Fruit fly (Drosophila melanogaster) whole organism, embryonic: ENCODE results near the gene kat-60L1.

ENCODE experiments used
- Aef1 ChIP-seq: fragments of 200-800 bp; sonication (Bioruptor generic); IDR thresholded peaks from 3 replicates; pipeline ENCODE4 v1.3.6; 2022; ENCODE audit warnings: missing biosample characterization, missing genetic modification characterization
- CG11085 ChIP-seq: fragments of 200-800 bp; sonication (Bioruptor generic); IDR thresholded peaks from 2 replicates; pipeline ENCODE4 v1.3.6; 2022; ENCODE audit warnings: missing biosample characterization, missing genetic modification characterization
- CG12236 ChIP-seq: fragments of 200-800 bp; sonication (Bioruptor generic); optimal IDR thresholded peaks from 2 replicates; lab custom pipeline; 2016; ENCODE audit warnings: missing biosample characterization, missing genetic modification characterization
- CG14667 ChIP-seq: fragments of 200-800 bp; sonication (Bioruptor generic); IDR thresholded peaks from 2 replicates; pipeline ENCODE4 v1.3.6; 2022; ENCODE audit warnings: missing biosample characterization, missing genetic modification characterization
- CG17359 ChIP-seq: fragments of 200-800 bp; sonication (Bioruptor generic); optimal IDR thresholded peaks from 3 replicates; lab custom pipeline; 2018; ENCODE audit warnings: missing biosample characterization, mild to moderate bottlenecking, missing genetic modification characterization, moderate library complexity
- CG18262 ChIP-seq: fragments of 200-800 bp; optimal IDR thresholded peaks from 3 replicates; lab custom pipeline; 2019; ENCODE audit warnings: missing biosample characterization, mild to moderate bottlenecking, missing genetic modification characterization, moderate library complexity
- CG1832 ChIP-seq: fragments of 200-800 bp; sonication (Bioruptor generic); optimal IDR thresholded peaks from 2 replicates; lab custom pipeline; 2017; ENCODE audit warnings: missing biosample characterization, mild to moderate bottlenecking, missing genetic modification characterization, inconsistent platforms
- CG2199 ChIP-seq: fragments of 200-800 bp; sonication (Bioruptor generic); IDR thresholded peaks from 3 replicates; pipeline ENCODE4 v1.3.6; 2022; ENCODE audit warnings: missing biosample characterization, missing genetic modification characterization
- CG3407 ChIP-seq: fragments of 200-800 bp; sonication (Bioruptor generic); optimal IDR thresholded peaks from 2 replicates; lab custom pipeline; 2018; ENCODE audit warnings: missing biosample characterization, mild to moderate bottlenecking, missing genetic modification characterization
- CG34376 ChIP-seq: fragments of 200-800 bp; sonication (Bioruptor generic); optimal IDR thresholded peaks from 2 replicates; lab custom pipeline; 2018; ENCODE audit warnings: missing biosample characterization, mild to moderate bottlenecking, missing genetic modification characterization
- CG3838 ChIP-seq: fragments of 200-800 bp; sonication (Bioruptor generic); optimal IDR thresholded peaks from 3 replicates; lab custom pipeline; 2016; ENCODE audit warnings: missing biosample characterization, missing genetic modification characterization
- CG4360 ChIP-seq: fragments of 200-800 bp; sonication (Bioruptor generic); IDR thresholded peaks from 2 replicates; pipeline ENCODE4 v1.3.6; 2022; ENCODE audit warnings: missing biosample characterization, missing genetic modification characterization
- CG4424 ChIP-seq: fragments of 200-800 bp; sonication (Bioruptor generic); optimal IDR thresholded peaks from 3 replicates; lab custom pipeline; 2016; ENCODE audit warnings: missing biosample characterization, missing genetic modification characterization
- CG5245 ChIP-seq: fragments of 200-800 bp; sonication (Bioruptor generic); optimal IDR thresholded peaks from 3 replicates; lab custom pipeline; 2016; ENCODE audit warnings: missing biosample characterization, missing genetic modification characterization
- CG6683 ChIP-seq: fragments of 200-800 bp; sonication (Bioruptor generic); optimal IDR thresholded peaks from 2 replicates; lab custom pipeline; 2017; ENCODE audit warnings: missing biosample characterization, mild to moderate bottlenecking, missing genetic modification characterization, missing genetic modification reagents
- CG6791 ChIP-seq: fragments of 200-800 bp; sonication (Bioruptor generic); IDR thresholded peaks from 3 replicates; pipeline ENCODE4 v1.3.6; 2022; ENCODE audit warnings: missing biosample characterization, missing genetic modification characterization; ENCODE audit not compliant: partially characterized antibody
- CG8290 ChIP-seq, 3 experiments: fragments of 200-800 bp; sonication (Bioruptor generic); optimal IDR thresholded peaks; 2 replicates each; lab custom pipeline; 2016 to 2019; ENCODE audit warnings: missing biosample characterization in 3 of 3, missing genetic modification characterization in 3 of 3, mild to moderate bottlenecking in 2 of 3, moderate library complexity in 1 of 3
- CkIIα-i1 ChIP-seq: fragments of 200-800 bp; sonication (Bioruptor generic); IDR thresholded peaks from 2 replicates; pipeline ENCODE4 v1.3.6; 2022; ENCODE audit warnings: missing biosample characterization, missing genetic modification characterization
- CoRest ChIP-seq: fragments of 200-800 bp; sonication (Bioruptor generic); optimal IDR thresholded peaks from 3 replicates; lab custom pipeline; 2018; ENCODE audit warnings: missing biosample characterization, mild to moderate bottlenecking, missing genetic modification characterization, moderate library complexity
- Dp ChIP-seq: fragments of 200-800 bp; sonication (Bioruptor generic); optimal IDR thresholded peaks from 2 replicates; lab custom pipeline; 2018; ENCODE audit warnings: missing biosample characterization, mild to moderate bottlenecking, missing genetic modification characterization, moderate library complexity
- ERR ChIP-seq: fragments of 200-800 bp; sonication (Bioruptor generic); optimal IDR thresholded peaks from 2 replicates; lab custom pipeline; 2016; ENCODE audit warnings: missing biosample characterization, missing genetic modification characterization
- GATAe ChIP-seq: fragments of 200-800 bp; sonication (Bioruptor generic); conservative IDR thresholded peaks from 2 replicates; pipeline ENCODE4 v1.3.6; 2022; ENCODE audit warnings: missing biosample characterization, missing genetic modification characterization
- H2.0 ChIP-seq: fragments of 200-800 bp; sonication (Bioruptor generic); IDR thresholded peaks from 2 replicates; pipeline ENCODE4 v1.3.6; 2022; ENCODE audit warnings: missing biosample characterization, missing genetic modification characterization
- HHEX ChIP-seq: fragments of 200-800 bp; sonication (Bioruptor generic); optimal IDR thresholded peaks from 3 replicates; lab custom pipeline; 2017; ENCODE audit warnings: missing biosample characterization, mild to moderate bottlenecking, missing genetic modification characterization, missing genetic modification reagents
- HLHmδ ChIP-seq: fragments of 200-800 bp; sonication (Bioruptor generic); optimal IDR thresholded peaks from 2 replicates; lab custom pipeline; 2018; ENCODE audit warnings: missing biosample characterization, mild to moderate bottlenecking, missing genetic modification characterization, moderate library complexity
- Hey ChIP-seq: fragments of 200-800 bp; sonication (Bioruptor generic); optimal IDR thresholded peaks from 3 replicates; lab custom pipeline; 2018; ENCODE audit warnings: missing biosample characterization, mild to moderate bottlenecking, missing genetic modification characterization
- HmgZ ChIP-seq: fragments of 200-800 bp; sonication (Bioruptor generic); optimal IDR thresholded peaks from 2 replicates; lab custom pipeline; 2018; ENCODE audit warnings: missing biosample characterization, mild to moderate bottlenecking, missing genetic modification characterization
- Mrtf ChIP-seq: fragments of 200-800 bp; sonication (Bioruptor generic); IDR thresholded peaks from 3 replicates; pipeline ENCODE4 v1.3.6; 2022; ENCODE audit warnings: missing biosample characterization, missing genetic modification characterization
- NC2β ChIP-seq: fragments of 200-800 bp; sonication (Bioruptor generic); optimal IDR thresholded peaks from 2 replicates; lab custom pipeline; 2016; ENCODE audit warnings: missing biosample characterization, missing genetic modification characterization
- Neu2 ChIP-seq: fragments of 200-800 bp; sonication (Bioruptor generic); optimal IDR thresholded peaks from 3 replicates; lab custom pipeline; 2016; ENCODE audit warnings: missing biosample characterization, missing genetic modification characterization, borderline replicate concordance
- Rx ChIP-seq: fragments of 200-800 bp; sonication (Bioruptor generic); IDR thresholded peaks from 2 replicates; pipeline ENCODE4 v1.3.6; 2022; ENCODE audit warnings: missing biosample characterization, missing genetic modification characterization
- Sin3A ChIP-seq: fragments of >200 bp; optimal IDR thresholded peaks from 2 replicates; lab custom pipeline; 2018
- Six4 ChIP-seq: fragments of 200-800 bp; sonication (Bioruptor generic); optimal IDR thresholded peaks from 2 replicates; lab custom pipeline; 2016; ENCODE audit warnings: missing biosample characterization, missing genetic modification characterization
- Xbp1 ChIP-seq: fragments of 200-800 bp; sonication (Bioruptor generic); optimal IDR thresholded peaks from 3 replicates; lab custom pipeline; 2016; ENCODE audit warnings: missing biosample characterization, mild to moderate bottlenecking, missing genetic modification characterization
- al ChIP-seq: fragments of 200-800 bp; sonication (Bioruptor generic); IDR thresholded peaks from 2 replicates; pipeline ENCODE4 v1.3.6; 2022; ENCODE audit warnings: missing biosample characterization, missing genetic modification characterization
- cwo ChIP-seq: fragments of 200-800 bp; sonication (Bioruptor generic); optimal IDR thresholded peaks from 3 replicates; lab custom pipeline; 2017; ENCODE audit warnings: missing biosample characterization, missing genetic modification characterization, mild to moderate bottlenecking, moderate library complexity, missing genetic modification reagents
- dm ChIP-seq: fragments of 200-800 bp; sonication (Bioruptor generic); optimal IDR thresholded peaks from 3 replicates; lab custom pipeline; 2016; ENCODE audit warnings: missing biosample characterization, missing genetic modification characterization
- dysf ChIP-seq: fragments of 200-800 bp; sonication (Bioruptor generic); IDR thresholded peaks from 3 replicates; pipeline ENCODE4 v1.3.6; 2022; ENCODE audit warnings: missing biosample characterization, missing genetic modification characterization
- exex ChIP-seq: fragments of 200-800 bp; sonication (Bioruptor generic); optimal IDR thresholded peaks from 4 replicates; lab custom pipeline; 2018; ENCODE audit warnings: missing biosample characterization, mild to moderate bottlenecking, missing genetic modification characterization, moderate library complexity
- grau ChIP-seq: fragments of 200-800 bp; optimal IDR thresholded peaks from 3 replicates; lab custom pipeline; 2019; ENCODE audit warnings: missing biosample characterization, mild to moderate bottlenecking, missing genetic modification characterization, moderate library complexity
- grn ChIP-seq: fragments of 200-800 bp; sonication (Bioruptor generic); optimal IDR thresholded peaks from 3 replicates; lab custom pipeline; 2017; ENCODE audit warnings: missing biosample characterization, missing genetic modification characterization
- ham ChIP-seq: fragments of 200-800 bp; sonication (Bioruptor generic); IDR thresholded peaks from 2 replicates; pipeline ENCODE4 v1.3.6; 2022; ENCODE audit warnings: missing biosample characterization, missing genetic modification characterization
- insv ChIP-seq, 2 experiments: fragments of 200-800 bp; sonication (Bioruptor generic); optimal IDR thresholded peaks; 3 replicates each; lab custom pipeline; 2016 to 2018; ENCODE audit warnings: missing biosample characterization in 2 of 2, missing genetic modification characterization in 2 of 2
- lmd ChIP-seq: fragments of 200-800 bp; sonication (Bioruptor generic); IDR thresholded peaks from 2 replicates; pipeline ENCODE4 v1.3.6; 2022; ENCODE audit warnings: missing biosample characterization, missing genetic modification characterization
- odd ChIP-seq: fragments of 200-800 bp; sonication (Bioruptor generic); optimal IDR thresholded peaks from 2 replicates; lab custom pipeline; 2017; ENCODE audit warnings: missing biosample characterization, mild to moderate bottlenecking, missing genetic modification characterization
- org-1 ChIP-seq: fragments of 200-800 bp; sonication (Bioruptor generic); optimal IDR thresholded peaks from 2 replicates; lab custom pipeline; 2017; ENCODE audit warnings: missing biosample characterization, missing genetic modification characterization
- peb ChIP-seq: fragments of 200-800 bp; sonication (Bioruptor generic); IDR thresholded peaks from 2 replicates; pipeline ENCODE4 v1.3.6; 2022; ENCODE audit warnings: missing biosample characterization, missing genetic modification characterization
- phol ChIP-seq: fragments of 200-800 bp; sonication (Bioruptor generic); optimal IDR thresholded peaks from 3 replicates; lab custom pipeline; 2018; ENCODE audit warnings: missing biosample characterization, mild to moderate bottlenecking, missing genetic modification characterization, moderate library complexity
- salm ChIP-seq: fragments of 200-800 bp; sonication (Bioruptor generic); optimal IDR thresholded peaks from 2 replicates; lab custom pipeline; 2018; ENCODE audit warnings: missing biosample characterization, mild to moderate bottlenecking, missing genetic modification characterization
- slou ChIP-seq: fragments of 200-800 bp; sonication (Bioruptor generic); optimal IDR thresholded peaks from 3 replicates; lab custom pipeline; 2016; ENCODE audit warnings: missing biosample characterization, missing genetic modification characterization
- so ChIP-seq: fragments of 200-800 bp; sonication (Bioruptor generic); IDR thresholded peaks from 3 replicates; pipeline ENCODE4 v1.3.6; 2022; ENCODE audit warnings: missing biosample characterization, missing genetic modification characterization
- yki ChIP-seq: fragments of >200 bp; optimal IDR thresholded peaks from 3 replicates; lab custom pipeline; 2018
- zen ChIP-seq: fragments of 200-800 bp; sonication (Bioruptor generic); optimal IDR thresholded peaks from 3 replicates; lab custom pipeline; 2018; ENCODE audit warnings: missing biosample characterization, mild to moderate bottlenecking, missing genetic modification characterization, moderate library complexity

kat-60L1 gene

dm6 chr3R:5821750-5822149 is 40.2 kb downstream of the kat-60L1 start, which contains the start of gene CG46303 (continued):
- no peak for TF ChIP-seq lmd (GFP tag; lab: Robert Waterston, UW)
- no peak for TF ChIP-seq slou (GFP tag; lab: Kevin White, UChicago)
- TF ChIP-seq so (GFP tag; lab: Robert Waterston, UW) = no peak
- peak; percentile 59 for TF ChIP-seq grn (GFP tag; lab: Kevin White, UChicago)
- no peak for TF ChIP-seq al
- TF ChIP-seq Dp (GFP tag; lab: Kevin White, UChicago) = no peak
- no peak for TF ChIP-seq insv (GFP tag; optimal IDR thresholded peaks at IDR 0.05; lab: Kevin White, UChicago)
- TF ChIP-seq CG6683 (GFP tag; lab: Kevin White, UChicago) = no peak
- TF ChIP-seq HmgZ = peak; percentile 1
- no peak for TF ChIP-seq CG18262 (tag; lab: Kevin White, UChicago)
- TF ChIP-seq ERR (GFP tag; lab: Kevin White, UChicago) = no peak
- no peak for TF ChIP-seq CG1832 (GFP tag; lab: Kevin White, UChicago)
- no peak for TF ChIP-seq Neu2
- TF ChIP-seq yki = no peak
- no peak for TF ChIP-seq CG12236 (GFP tag; lab: Kevin White, UChicago)
- no peak for TF ChIP-seq peb
- no peak for TF ChIP-seq Xbp1 (GFP tag; lab: Kevin White, UChicago)
- TF ChIP-seq odd (GFP tag; lab: Kevin White, UChicago) = no peak
- TF ChIP-seq Hey (tag; lab: Kevin White, UChicago) = peak; percentile 24
- no peak for TF ChIP-seq Aef1 (GFP tag; lab: Robert Waterston, UW)
- no peak for TF ChIP-seq CG4424 (GFP tag; lab: Kevin White, UChicago)
- no peak for TF ChIP-seq CG3407 (GFP tag; lab: Kevin White, UChicago)
- no peak for TF ChIP-seq CG14667
- TF ChIP-seq CG6791 (GFP tag; lab: Robert Waterston, UW) = no peak
- no peak for TF ChIP-seq CG4360 (GFP tag; lab: Robert Waterston, UW)
- peak; percentile 25 for TF ChIP-seq cwo (GFP tag; lab: Kevin White, UChicago)
- no peak for TF ChIP-seq NC2β (GFP tag; lab: Kevin White, UChicago)
- TF ChIP-seq Sin3A (lab: Kevin White, UChicago) = no peak
- no peak for TF ChIP-seq Mrtf (GFP tag; lab: Robert Waterston, UW)
- no peak for TF ChIP-seq Rx (GFP tag; lab: Robert Waterston, UW)
- no peak for TF ChIP-seq dm (GFP tag; lab: Kevin White, UChicago)
- TF ChIP-seq GATAe = no peak
- TF ChIP-seq CG3838 (GFP tag; lab: Kevin White, UChicago) = no peak
- no peak for TF ChIP-seq grau (tag; lab: Kevin White, UChicago)
- no peak for TF ChIP-seq ham (GFP tag; lab: Robert Waterston, UW)
- TF ChIP-seq HHEX = no peak
- no peak for TF ChIP-seq CoRest (tag; lab: Kevin White, UChicago)
- TF ChIP-seq org-1 = no peak
- peak; percentile 23 for TF ChIP-seq CG34376
- TF ChIP-seq H2.0 (GFP tag; lab: Robert Waterston, UW) = no peak
- no peak for TF ChIP-seq phol (tag; lab: Kevin White, UChicago)
- TF ChIP-seq exex (tag; lab: Kevin White, UChicago) = peak; percentile 81
- no peak for TF ChIP-seq zen (tag; lab: Kevin White, UChicago)
- TF ChIP-seq CG8290 (GFP tag; optimal IDR thresholded peaks at IDR 0.05; lab: Kevin White, UChicago) = no peak
- TF ChIP-seq CG8290 (tag; optimal IDR thresholded peaks at IDR 0.05; lab: Kevin White, UChicago) = no peak
- no peak for TF ChIP-seq CkIIα-i1
- no peak for TF ChIP-seq salm (tag; lab: Kevin White, UChicago)
- TF ChIP-seq dysf (GFP tag; lab: Robert Waterston, UW) = peak; percentile 12; the same call in 1 of the 3 replicates
- no peak for TF ChIP-seq CG17359 (tag; lab: Kevin White, UChicago)
- no peak for TF ChIP-seq CG5245
- no peak for TF ChIP-seq Six4 (GFP tag; lab: Kevin White, UChicago)
- TF ChIP-seq CG11085 (GFP tag; lab: Robert Waterston, UW) = no peak
- TF ChIP-seq HLHmδ = no peak
- TF ChIP-seq CG2199 (GFP tag; lab: Robert Waterston, UW) = peak; percentile 39; the same call in 1 of the 3 replicates
